Fruit fly (Drosophila melanogaster) whole organism, prepupa: ENCODE data around the gene Osi8.
A peak's percentile ranks its signal among the peaks of the same experiment; 100 is the strongest.

Experiments
- Blimp-1 ChIP-seq: fragments of 200-800 bp; sonication (Bioruptor generic); optimal IDR thresholded peaks from 3 replicates; lab custom pipeline; 2017; ENCODE audit warnings: missing biosample characterization, missing genetic modification characterization, mild to moderate bottlenecking, moderate library complexity, missing genetic modification reagents
- CG10631 ChIP-seq: fragments of 200-800 bp; sonication (Bioruptor generic); optimal IDR thresholded peaks from 2 replicates; lab custom pipeline; 2016; ENCODE audit warnings: missing biosample characterization, missing genetic modification characterization
- CG11294 ChIP-seq: fragments of 200-800 bp; sonication (Bioruptor generic); IDR thresholded peaks from 2 replicates; pipeline ENCODE4 v1.3.6; 2022; ENCODE audit warnings: missing biosample characterization, missing genetic modification characterization
- CG11762 ChIP-seq: fragments of 200-800 bp; sonication (Bioruptor generic); optimal IDR thresholded peaks from 3 replicates; lab custom pipeline; 2016; ENCODE audit warnings: missing biosample characterization, missing genetic modification characterization; ENCODE audit not compliant: insufficient read depth
- CG15336 ChIP-seq: fragments of 200-800 bp; sonication (Bioruptor generic); IDR thresholded peaks from 2 replicates; pipeline ENCODE4 v1.3.6; 2022; ENCODE audit warnings: missing biosample characterization, missing genetic modification characterization
- CG1621 ChIP-seq: fragments of 200-800 bp; sonication (Bioruptor generic); optimal IDR thresholded peaks from 3 replicates; lab custom pipeline; 2018; ENCODE audit warnings: missing biosample characterization, mild to moderate bottlenecking, missing genetic modification characterization
- CG16779 ChIP-seq: fragments of 200-800 bp; sonication (Bioruptor generic); optimal IDR thresholded peaks from 3 replicates; lab custom pipeline; 2017; ENCODE audit warnings: missing biosample characterization, mild to moderate bottlenecking, missing genetic modification characterization
- CG3032 ChIP-seq: fragments of 200-800 bp; optimal IDR thresholded peaks from 2 replicates; lab custom pipeline; 2019; ENCODE audit warnings: missing biosample characterization, mild to moderate bottlenecking, missing genetic modification characterization, moderate library complexity
- CG31627 ChIP-seq: fragments of 200-800 bp; sonication (Bioruptor generic); optimal IDR thresholded peaks from 3 replicates; lab custom pipeline; 2016; ENCODE audit warnings: missing biosample characterization, missing genetic modification characterization
- CG32006 ChIP-seq: fragments of 200-800 bp; sonication (Bioruptor generic); optimal IDR thresholded peaks from 3 replicates; lab custom pipeline; 2017; ENCODE audit warnings: missing biosample characterization, mild to moderate bottlenecking, missing genetic modification characterization
- CG34406 ChIP-seq: fragments of 200-800 bp; sonication (Bioruptor generic); optimal IDR thresholded peaks from 3 replicates; lab custom pipeline; 2016; ENCODE audit warnings: missing biosample characterization, missing genetic modification characterization
- CG3919 ChIP-seq: fragments of 200-800 bp; sonication (Bioruptor generic); optimal IDR thresholded peaks from 3 replicates; lab custom pipeline; 2016; ENCODE audit warnings: missing biosample characterization, missing genetic modification characterization
- CG4318 ChIP-seq: fragments of 200-800 bp; sonication (Bioruptor generic); optimal IDR thresholded peaks from 3 replicates; lab custom pipeline; 2017; ENCODE audit warnings: missing biosample characterization, mild to moderate bottlenecking, missing genetic modification characterization
- CG6163 ChIP-seq: fragments of 200-800 bp; sonication (Bioruptor generic); IDR thresholded peaks from 3 replicates; pipeline ENCODE4 v1.3.6; 2022; ENCODE audit warnings: missing biosample characterization, missing genetic modification characterization
- CG6276 ChIP-seq: fragments of 200-800 bp; sonication (Bioruptor generic); optimal IDR thresholded peaks from 2 replicates; lab custom pipeline; 2017; ENCODE audit warnings: missing biosample characterization, mild to moderate bottlenecking, missing genetic modification characterization
- CG6854 ChIP-seq: fragments of 200-800 bp; sonication (Bioruptor generic); optimal IDR thresholded peaks from 2 replicates; lab custom pipeline; 2017; ENCODE audit warnings: missing biosample characterization, mild to moderate bottlenecking, missing genetic modification characterization
- CG7368 ChIP-seq: fragments of 200-800 bp; sonication (Bioruptor generic); optimal IDR thresholded peaks from 3 replicates; lab custom pipeline; 2016; ENCODE audit warnings: missing biosample characterization, missing genetic modification characterization
- CG8119 ChIP-seq: fragments of 200-800 bp; sonication (Bioruptor generic); IDR thresholded peaks from 3 replicates; pipeline ENCODE4 v1.3.6; 2022; ENCODE audit warnings: missing biosample characterization, missing genetic modification characterization
- CG8632 ChIP-seq: fragments of 200-800 bp; sonication (Bioruptor generic); optimal IDR thresholded peaks from 3 replicates; lab custom pipeline; 2016; ENCODE audit warnings: missing biosample characterization, missing genetic modification characterization
- Eip93F ChIP-seq: fragments of 200-800 bp; sonication (Bioruptor generic); optimal IDR thresholded peaks from 2 replicates; lab custom pipeline; 2016; ENCODE audit warnings: missing biosample characterization, mild to moderate bottlenecking, missing genetic modification characterization
- Ets21C ChIP-seq: fragments of 200-800 bp; sonication (Bioruptor generic); optimal IDR thresholded peaks from 3 replicates; lab custom pipeline; 2016; ENCODE audit warnings: missing biosample characterization, missing genetic modification characterization
- Ets96B ChIP-seq: fragments of 200-800 bp; optimal IDR thresholded peaks from 2 replicates; lab custom pipeline; 2019; ENCODE audit warnings: missing biosample characterization, mild to moderate bottlenecking, missing genetic modification characterization, moderate library complexity
- Gug ChIP-seq: fragments of 200-800 bp; sonication (Bioruptor generic); IDR thresholded peaks from 2 replicates; pipeline ENCODE4 v1.3.6; 2022; ENCODE audit warnings: missing biosample characterization, missing genetic modification characterization
- Hr38 ChIP-seq: sonication (Bioruptor generic); optimal IDR thresholded peaks from 2 replicates; lab custom pipeline; 2016; ENCODE audit warnings: missing biosample characterization, missing genetic modification characterization
- Lpt ChIP-seq: fragments of 200-800 bp; sonication (Bioruptor generic); optimal IDR thresholded peaks from 3 replicates; lab custom pipeline; 2016; ENCODE audit warnings: missing biosample characterization, missing genetic modification characterization
- Met ChIP-seq: fragments of 200-800 bp; sonication (Bioruptor generic); optimal IDR thresholded peaks from 3 replicates; lab custom pipeline; 2016; ENCODE audit warnings: missing biosample characterization, missing genetic modification characterization
- OdsH ChIP-seq: fragments of 200-800 bp; sonication (Bioruptor generic); optimal IDR thresholded peaks from 3 replicates; lab custom pipeline; 2016; ENCODE audit warnings: missing biosample characterization, missing genetic modification characterization
- Sox102F ChIP-seq: fragments of 200-800 bp; sonication (Bioruptor generic); optimal IDR thresholded peaks from 2 replicates; lab custom pipeline; 2016; ENCODE audit warnings: missing biosample characterization, mild to moderate bottlenecking, missing genetic modification characterization
- Sox14 ChIP-seq: fragments of 200-800 bp; sonication (Bioruptor generic); optimal IDR thresholded peaks from 3 replicates; lab custom pipeline; 2016; ENCODE audit warnings: missing biosample characterization, missing genetic modification characterization
- Sox15 ChIP-seq: fragments of 200-800 bp; sonication (Bioruptor generic); optimal IDR thresholded peaks from 3 replicates; lab custom pipeline; 2016; ENCODE audit warnings: missing biosample characterization, missing genetic modification characterization
- achi ChIP-seq: fragments of 200-800 bp; sonication (Bioruptor generic); optimal IDR thresholded peaks from 3 replicates; lab custom pipeline; 2016; ENCODE audit warnings: missing biosample characterization, missing genetic modification characterization
- dac ChIP-seq: fragments of 200-800 bp; sonication (Bioruptor generic); optimal IDR thresholded peaks from 2 replicates; lab custom pipeline; 2017; ENCODE audit warnings: missing biosample characterization, mild to moderate bottlenecking, missing genetic modification characterization
- eg ChIP-seq: fragments of 200-800 bp; sonication (Bioruptor generic); IDR thresholded peaks from 3 replicates; pipeline ENCODE4 v1.3.6; 2022; ENCODE audit warnings: missing biosample characterization, missing genetic modification characterization
- fd59A ChIP-seq: fragments of 200-800 bp; sonication (Bioruptor generic); optimal IDR thresholded peaks from 2 replicates; lab custom pipeline; 2017; ENCODE audit warnings: missing biosample characterization, mild to moderate bottlenecking, missing genetic modification characterization, missing genetic modification reagents
- fd85E ChIP-seq: fragments of 200-800 bp; sonication (Bioruptor generic); optimal IDR thresholded peaks from 3 replicates; lab custom pipeline; 2016; ENCODE audit warnings: missing biosample characterization, missing genetic modification characterization
- fkh ChIP-seq: fragments of 200-800 bp; sonication (Bioruptor generic); optimal IDR thresholded peaks from 3 replicates; lab custom pipeline; 2017; ENCODE audit warnings: missing biosample characterization, mild to moderate bottlenecking, missing genetic modification characterization, moderate library complexity
- lz ChIP-seq: fragments of 200-800 bp; sonication (Bioruptor generic); optimal IDR thresholded peaks from 3 replicates; lab custom pipeline; 2016; ENCODE audit warnings: missing biosample characterization, missing genetic modification characterization
- net ChIP-seq: fragments of 200-800 bp; sonication (Bioruptor generic); optimal IDR thresholded peaks from 3 replicates; lab custom pipeline; 2016; ENCODE audit warnings: missing biosample characterization, missing genetic modification characterization
- pdm3 ChIP-seq: fragments of 200-800 bp; sonication (Bioruptor generic); optimal IDR thresholded peaks from 3 replicates; lab custom pipeline; 2016; ENCODE audit warnings: missing biosample characterization, missing genetic modification characterization
- salr ChIP-seq, 2 experiments: fragments of 200-800 bp; sonication (Bioruptor generic); optimal IDR thresholded peaks; 3 replicates each; lab custom pipeline; 2016 to 2018; ENCODE audit warnings: missing biosample characterization in 2 of 2, missing genetic modification characterization in 2 of 2, mild to moderate bottlenecking in 1 of 2
- spab ChIP-seq: fragments of 200-800 bp; sonication (Bioruptor generic); optimal IDR thresholded peaks from 2 replicates; lab custom pipeline; 2017; ENCODE audit warnings: missing biosample characterization, mild to moderate bottlenecking, missing genetic modification characterization, missing genetic modification reagents
- ss ChIP-seq, 2 experiments: fragments of 200-800 bp; sonication (Bioruptor generic); optimal IDR thresholded peaks; 2 replicates in 1 of 2; 3 replicates in 1 of 2; lab custom pipeline; 2017 to 2018; ENCODE audit warnings: mild to moderate bottlenecking in 2 of 2, missing biosample characterization in 2 of 2, missing genetic modification characterization in 2 of 2, moderate library complexity in 1 of 2
- svp ChIP-seq: fragments of 200-800 bp; sonication (Bioruptor generic); peaks from one replicate; lab custom pipeline; 2016; ENCODE audit warnings: missing biosample characterization, missing genetic modification characterization
- topi ChIP-seq: fragments of 200-800 bp; sonication (Bioruptor generic); optimal IDR thresholded peaks from 3 replicates; lab custom pipeline; 2016; ENCODE audit warnings: missing biosample characterization, missing genetic modification characterization

The Osi8 gene

dm6 chr3R:6254875-6255274 lies at the start of gene Osi8:
Gene Osi8 (plus strand): TSS chr3R:6255175.
- TF ChIP-seq Eip93F (GFP tag; lab: Kevin White, UChicago) = no peak
- no peak for TF ChIP-seq Lpt (GFP tag; lab: Kevin White, UChicago)
- no peak for TF ChIP-seq Ets96B
- TF ChIP-seq fkh (GFP tag; lab: Kevin White, UChicago) = no peak

DNA sequence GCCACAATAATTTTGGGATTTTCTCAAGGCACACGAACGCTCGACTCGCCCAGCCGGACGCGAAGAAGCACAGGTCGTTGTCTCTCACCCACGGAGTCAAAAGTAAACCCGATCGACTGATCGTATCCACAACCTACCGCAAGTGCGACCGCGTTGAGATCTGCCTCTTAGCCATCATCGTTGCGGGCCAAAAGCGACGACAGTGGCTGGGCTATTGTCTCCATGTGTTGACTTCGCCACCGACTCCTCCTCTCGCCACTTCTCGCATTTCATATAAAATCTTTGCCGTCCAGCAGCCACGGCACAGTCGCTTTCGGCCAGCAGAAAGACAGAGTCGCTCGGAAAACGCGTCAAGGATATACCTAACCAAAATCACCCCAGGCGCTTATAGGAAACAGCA lies 45.9 kb upstream of the Osi8 start, which contains the start of gene Osi2:
TSS of gene Osi2 (plus strand) at position 301 of the 400 bp plus-strand sequence.
- no peak for TF ChIP-seq CG10631 (GFP tag; lab: Kevin White, UChicago)
- TF ChIP-seq CG4318 (GFP tag; lab: Kevin White, UChicago) = no peak
- no peak for TF ChIP-seq CG31627 (GFP tag; lab: Kevin White, UChicago)
- TF ChIP-seq svp (GFP tag; lab: Kevin White, UChicago) = no peak
- no peak for TF ChIP-seq CG8119 (GFP tag; lab: Robert Waterston, UW)
- TF ChIP-seq Hr38 = no peak
- no peak for TF ChIP-seq net (GFP tag; lab: Kevin White, UChicago)
- no peak for TF ChIP-seq topi (GFP tag; lab: Kevin White, UChicago)
- TF ChIP-seq ss (GFP tag; optimal IDR thresholded peaks at IDR 0.05; lab: Kevin White, UChicago) = no peak
- TF ChIP-seq CG6854 = no peak
- no peak for TF ChIP-seq Sox15 (GFP tag; lab: Kevin White, UChicago)
- TF ChIP-seq CG7368 (GFP tag; lab: Kevin White, UChicago) = no peak
- TF ChIP-seq Ets21C (GFP tag; lab: Kevin White, UChicago) = no peak
- no peak for TF ChIP-seq eg
- no peak for TF ChIP-seq CG11294 (GFP tag; lab: Robert Waterston, UW)
- TF ChIP-seq CG32006 (GFP tag; lab: Kevin White, UChicago) = no peak
- no peak for TF ChIP-seq CG8632 (GFP tag; lab: Kevin White, UChicago)
- TF ChIP-seq Sox102F (GFP tag; lab: Kevin White, UChicago) = no peak
- TF ChIP-seq CG11762 = no peak
- TF ChIP-seq spab (GFP tag; lab: Kevin White, UChicago) = no peak

- TF ChIP-seq CG16779 (no peak), net (GFP tag; lab: Kevin White, UChicago) (peak; percentile 51), achi (GFP tag; lab: Kevin White, UChicago) (peak; percentile 30), fd59A (GFP tag; lab: Kevin White, UChicago) (no peak), OdsH (GFP tag; lab: Kevin White, UChicago) (peak; percentile 36), CG4318 (GFP tag; lab: Kevin White, UChicago) (peak; percentile 57), lz (GFP tag; lab: Kevin White, UChicago) (peak; percentile 18), Sox102F (GFP tag; lab: Kevin White, UChicago) (peak; percentile 53), pdm3 (GFP tag; lab: Kevin White, UChicago) (peak; percentile 44), CG6854 (no peak), CG7368 (GFP tag; lab: Kevin White, UChicago) (no peak), CG3032 (tag; lab: Kevin White, UChicago) (no peak), salr (GFP tag; optimal IDR thresholded peaks at IDR 0.05; lab: Kevin White, UChicago) (peak in 1 of 2 experiments; percentile 25), spab (GFP tag; lab: Kevin White, UChicago) (no peak), CG10631 (GFP tag; lab: Kevin White, UChicago) (peak; percentile 25), CG11294 (GFP tag; lab: Robert Waterston, UW) (no peak), CG6276 (GFP tag; lab: Kevin White, UChicago) (peak; percentile 40), fd85E (GFP tag; lab: Kevin White, UChicago) (no peak), CG6163 (GFP tag; lab: Robert Waterston, UW) (0 out of 3 replicates have a peak, but pooled peaks have one; percentile 11), Sox14 (GFP tag; lab: Kevin White, UChicago) (peak; percentile 44), CG11762 (no peak), Ets21C (GFP tag; lab: Kevin White, UChicago) (peak; percentile 31), CG3919 (GFP tag; lab: Kevin White, UChicago) (peak; percentile 20), Blimp-1 (GFP tag; lab: Kevin White, UChicago) (peak; percentile 81), CG34406 (GFP tag; lab: Kevin White, UChicago) (peak; percentile 43), Met (peak; percentile 53), CG1621 (tag; lab: Kevin White, UChicago) (no peak), CG15336 (GFP tag; lab: Robert Waterston, UW) (peak; percentile 59), CG8632 (GFP tag; lab: Kevin White, UChicago) (peak; percentile 37), CG8119 (GFP tag; lab: Robert Waterston, UW) (peak; percentile 74), Gug (GFP tag; lab: Robert Waterston, UW) (no peak), ss (GFP tag; optimal IDR thresholded peaks at IDR 0.05; lab: Kevin White, UChicago) (no peak), Ets96B (no peak), dac (GFP tag; lab: Kevin White, UChicago) (peak; percentile 31)
These were observed 44.5 kb upstream of the Osi8 start for dm6 chr3R:6210266-6211040.
